Worm (Caenorhabditis elegans): ENCODE data around the gene chil-24.

Gene chil-24

ce11 chrII:3096857-3097256, 32.1 kb upstream of the chil-24 start, which contains the start of gene Y25C1A.14:
Gene Y25C1A.14, minus strand, starts transcription at chrII:3096957.
- TF ChIP-seq ceh-83 (GFP tag; optimal IDR thresholded peaks at IDR 0.05) = no peak
- TF ChIP-seq flh-1 (GFP tag; optimal IDR thresholded peaks at IDR 0.05) = no peak
- no peak for TF ChIP-seq drap-1 (GFP tag; optimal IDR thresholded peaks at IDR 0.05)
- no peak for TF ChIP-seq nhr-28 (tag; optimal IDR thresholded peaks at IDR 0.05)
- TF ChIP-seq lin-13 (tag; optimal IDR thresholded peaks at IDR 0.05) = no peak
- TF ChIP-seq nhr-237 (tag; optimal IDR thresholded peaks at IDR 0.05) = no peak
- TF ChIP-seq nhr-12 (tag; optimal IDR thresholded peaks at IDR 0.05) = no peak
- TF ChIP-seq ces-1 (GFP tag; optimal IDR thresholded peaks at IDR 0.05) = no peak
- no peak for TF ChIP-seq cnd-1 (tag; optimal IDR thresholded peaks at IDR 0.05)
- no peak for TF ChIP-seq mab-5 (tag; optimal IDR thresholded peaks at IDR 0.05)
- no peak for TF ChIP-seq zip-8 (tag; optimal IDR thresholded peaks at IDR 0.05)
- TF ChIP-seq M03D4.4 (tag; optimal IDR thresholded peaks at IDR 0.05) = no peak
- no peak for TF ChIP-seq nhr-2 (tag; optimal IDR thresholded peaks at IDR 0.05)
- TF ChIP-seq elt-1 (tag; optimal IDR thresholded peaks at IDR 0.05; ENCODE audit: borderline replicate concordance, insufficient read depth) = no peak
- no peak for TF ChIP-seq sem-2 (GFP tag; optimal IDR thresholded peaks at IDR 0.05)
- TF ChIP-seq elt-3 (tag; optimal IDR thresholded peaks at IDR 0.05) = no peak
- TF ChIP-seq ceh-43 (GFP tag; optimal IDR thresholded peaks at IDR 0.05) = no peak
- TF ChIP-seq lin-32 (GFP tag; optimal IDR thresholded peaks at IDR 0.05) = no peak
- no peak for TF ChIP-seq pha-4 (tag; optimal IDR thresholded peaks at IDR 0.05)

- TF ChIP-seq mep-1 (tag; optimal IDR thresholded peaks at IDR 0.05) (no peak), ceh-83 (GFP tag; optimal IDR thresholded peaks at IDR 0.05) (no peak), snpc-4 (tag; optimal IDR thresholded peaks at IDR 0.05) (no peak), lin-32 (GFP tag; optimal IDR thresholded peaks at IDR 0.05) (no peak), lin-13 (tag; optimal IDR thresholded peaks at IDR 0.05) (no peak), blmp-1 (tag; optimal IDR thresholded peaks at IDR 0.05) (no peak), ztf-11 (tag; optimal IDR thresholded peaks at IDR 0.05) (no peak)
These were observed 28.4 kb upstream of the chil-24 start, which contains the start of gene srg-24 for ce11 chrII:3100546-3100945. Gene srg-24, minus strand, starts transcription at chrII:3100646.

- no peak for TF ChIP-seq drap-1 (GFP tag; optimal IDR thresholded peaks at IDR 0.05)
- no peak for TF ChIP-seq nhr-76 (tag; optimal IDR thresholded peaks at IDR 0.05)
- no peak for TF ChIP-seq tbx-8 (GFP tag; optimal IDR thresholded peaks at IDR 0.05)
- no peak for TF ChIP-seq mab-5 (tag; optimal IDR thresholded peaks at IDR 0.05)
- no peak for TF ChIP-seq ceh-43 (GFP tag; optimal IDR thresholded peaks at IDR 0.05)
- TF ChIP-seq elt-3 (tag; optimal IDR thresholded peaks at IDR 0.05) = no peak
- no peak for TF ChIP-seq ham-2 (GFP tag; optimal IDR thresholded peaks at IDR 0.05)
- TF ChIP-seq sem-2 (GFP tag; optimal IDR thresholded peaks at IDR 0.05) = no peak
- TF ChIP-seq ceh-83 (GFP tag; optimal IDR thresholded peaks at IDR 0.05) = no peak
- TF ChIP-seq pha-4 (tag; optimal IDR thresholded peaks at IDR 0.05) = no peak
- no peak for TF ChIP-seq sptf-1 (tag; optimal IDR thresholded peaks at IDR 0.05)
These were observed 26.9 kb upstream of the chil-24 start, which contains the start of gene clec-121 for ce11 chrII:3102018-3102417. Gene clec-121, plus strand, starts transcription at chrII:3102318.

- TF ChIP-seq ham-2 (GFP tag; optimal IDR thresholded peaks at IDR 0.05) = no peak
- TF ChIP-seq mep-1 (tag; optimal IDR thresholded peaks at IDR 0.05) = no peak
- TF ChIP-seq unc-120 (tag; optimal IDR thresholded peaks at IDR 0.05; ENCODE audit: poor library complexity, severe bottlenecking) = no peak
- TF ChIP-seq pha-4 (tag; optimal IDR thresholded peaks at IDR 0.05) = no peak
- TF ChIP-seq nhr-28 (tag; optimal IDR thresholded peaks at IDR 0.05) = no peak
- TF ChIP-seq nhr-237 (tag; optimal IDR thresholded peaks at IDR 0.05) = no peak
- TF ChIP-seq ceh-39 (tag; optimal IDR thresholded peaks at IDR 0.05) = no peak
- no peak for TF ChIP-seq lsy-2 (tag; optimal IDR thresholded peaks at IDR 0.05)
- no peak for TF ChIP-seq elt-1 (tag; optimal IDR thresholded peaks at IDR 0.05; ENCODE audit: borderline replicate concordance, insufficient read depth)
- TF ChIP-seq sptf-1 (tag; optimal IDR thresholded peaks at IDR 0.05) = no peak
These were observed 23.2 kb upstream of the chil-24 start, which contains the start of gene clec-122 for ce11 chrII:3105765-3106164. Gene clec-122, plus strand, starts transcription at chrII:3106065.

- TF ChIP-seq ceh-83 (GFP tag; optimal IDR thresholded peaks at IDR 0.05) = peak; percentile 43
- TF ChIP-seq unc-120 (tag; optimal IDR thresholded peaks at IDR 0.05; ENCODE audit: poor library complexity, severe bottlenecking) = no peak
- TF ChIP-seq flh-1 (GFP tag; optimal IDR thresholded peaks at IDR 0.05) = no peak
- TF ChIP-seq lsy-2 (tag; optimal IDR thresholded peaks at IDR 0.05) = no peak
These were observed 20.9 kb upstream of the chil-24 start for ce11 chrII:3108101-3108500.

- TF ChIP-seq zip-8 (tag; optimal IDR thresholded peaks at IDR 0.05) = no peak
- no peak for TF ChIP-seq ceh-43 (GFP tag; optimal IDR thresholded peaks at IDR 0.05)
- TF ChIP-seq hlh-1 (tag; optimal IDR thresholded peaks at IDR 0.05) = no peak
- TF ChIP-seq mls-2 (tag; optimal IDR thresholded peaks at IDR 0.05) = no peak
- no peak for TF ChIP-seq mep-1 (tag; optimal IDR thresholded peaks at IDR 0.05)
These were observed 19.4 kb upstream of the chil-24 start for ce11 chrII:3109533-3109932.
